Fruit fly (Drosophila melanogaster) whole organism, embryonic: ENCODE results near the gene CG8560.

Source experiments
- Ada2b ChIP-seq: fragments of 200-800 bp; sonication (Bioruptor generic); IDR thresholded peaks from 2 replicates; pipeline ENCODE4 v1.3.6; 2022; ENCODE audit warnings: missing biosample characterization, missing genetic modification characterization
- Adf1 ChIP-seq: fragments of 200-800 bp; sonication (Bioruptor generic); IDR thresholded peaks from 2 replicates; pipeline ENCODE4 v1.3.6; 2022; ENCODE audit warnings: missing biosample characterization, missing genetic modification characterization
- Antp ChIP-seq: fragments of 200-800 bp; sonication (Bioruptor generic); optimal IDR thresholded peaks from 3 replicates; lab custom pipeline; 2016; ENCODE audit warnings: missing biosample characterization, missing genetic modification characterization
- CG11504 ChIP-seq: fragments of 200-800 bp; sonication (Bioruptor generic); optimal IDR thresholded peaks from 3 replicates; lab custom pipeline; 2019; ENCODE audit warnings: missing biosample characterization, mild to moderate bottlenecking, missing genetic modification characterization, moderate library complexity
- CG12071 ChIP-seq: fragments of 200-800 bp; sonication (Bioruptor generic); optimal IDR thresholded peaks from 3 replicates; lab custom pipeline; 2018; ENCODE audit warnings: missing biosample characterization, mild to moderate bottlenecking, missing genetic modification characterization
- CG13894 ChIP-seq: fragments of 200-800 bp; sonication (Bioruptor generic); optimal IDR thresholded peaks from 3 replicates; lab custom pipeline; 2018; ENCODE audit warnings: missing biosample characterization, mild to moderate bottlenecking, missing genetic modification characterization, moderate library complexity
- CG14860 ChIP-seq: fragments of 200-800 bp; sonication (Bioruptor generic); IDR thresholded peaks from 3 replicates; pipeline ENCODE4 v1.3.6; 2022; ENCODE audit warnings: missing biosample characterization, missing genetic modification characterization; ENCODE audit not compliant: partially characterized antibody
- CG15514 ChIP-seq: fragments of 200-800 bp; sonication (Bioruptor generic); optimal IDR thresholded peaks from 3 replicates; lab custom pipeline; 2017; ENCODE audit warnings: missing biosample characterization, missing genetic modification characterization, mild to moderate bottlenecking, moderate library complexity, missing genetic modification reagents
- CG18476 ChIP-seq: fragments of 200-800 bp; sonication (Bioruptor generic); optimal IDR thresholded peaks from 2 replicates; lab custom pipeline; 2016; ENCODE audit warnings: missing biosample characterization, mild to moderate bottlenecking, missing genetic modification characterization
- CG18599 ChIP-seq: fragments of 200-800 bp; sonication (Bioruptor generic); optimal IDR thresholded peaks from 3 replicates; lab custom pipeline; 2017; ENCODE audit warnings: missing biosample characterization, missing genetic modification characterization, mild to moderate bottlenecking, moderate library complexity, missing genetic modification reagents
- CG2199 ChIP-seq: fragments of 200-800 bp; sonication (Bioruptor generic); IDR thresholded peaks from 3 replicates; pipeline ENCODE4 v1.3.6; 2022; ENCODE audit warnings: missing biosample characterization, missing genetic modification characterization
- CG5180 ChIP-seq: fragments of 200-800 bp; sonication (Bioruptor generic); optimal IDR thresholded peaks from 3 replicates; lab custom pipeline; 2017; ENCODE audit warnings: missing biosample characterization, missing genetic modification characterization, mild to moderate bottlenecking, moderate library complexity, missing genetic modification reagents
- CG6683 ChIP-seq: fragments of 200-800 bp; sonication (Bioruptor generic); optimal IDR thresholded peaks from 2 replicates; lab custom pipeline; 2017; ENCODE audit warnings: missing biosample characterization, mild to moderate bottlenecking, missing genetic modification characterization, missing genetic modification reagents
- CG7372 ChIP-seq: fragments of 200-800 bp; sonication (Bioruptor generic); IDR thresholded peaks from 2 replicates; pipeline ENCODE4 v1.3.6; 2022; ENCODE audit warnings: missing biosample characterization, missing genetic modification characterization
- CG8290 ChIP-seq, 3 experiments: fragments of 200-800 bp; sonication (Bioruptor generic); optimal IDR thresholded peaks; 2 replicates each; lab custom pipeline; 2016 to 2019; ENCODE audit warnings: missing biosample characterization in 3 of 3, missing genetic modification characterization in 3 of 3, mild to moderate bottlenecking in 2 of 3, moderate library complexity in 1 of 3
- Camta ChIP-seq: fragments of 200-800 bp; sonication (Bioruptor generic); optimal IDR thresholded peaks from 2 replicates; lab custom pipeline; 2016; ENCODE audit warnings: missing biosample characterization, missing genetic modification characterization
- D19A ChIP-seq: fragments of 200-800 bp; optimal IDR thresholded peaks from 3 replicates; lab custom pipeline; 2019; ENCODE audit warnings: missing biosample characterization, mild to moderate bottlenecking, missing genetic modification characterization, moderate library complexity
- Deaf1 ChIP-seq: fragments of 200-800 bp; optimal IDR thresholded peaks from 3 replicates; lab custom pipeline; 2019; ENCODE audit warnings: missing biosample characterization, mild to moderate bottlenecking, missing genetic modification characterization, moderate library complexity
- Fer1 ChIP-seq: fragments of 200-800 bp; sonication (Bioruptor generic); optimal IDR thresholded peaks from 2 replicates; lab custom pipeline; 2017; ENCODE audit warnings: missing biosample characterization, mild to moderate bottlenecking, missing genetic modification characterization
- MTF-1 ChIP-seq: fragments of 200-800 bp; sonication (Bioruptor generic); optimal IDR thresholded peaks from 2 replicates; lab custom pipeline; 2018; ENCODE audit warnings: missing biosample characterization, mild to moderate bottlenecking, missing genetic modification characterization, borderline replicate concordance
- Meics ChIP-seq: fragments of 200-800 bp; sonication (Bioruptor generic); optimal IDR thresholded peaks from 2 replicates; lab custom pipeline; 2017; ENCODE audit warnings: missing biosample characterization, mild to moderate bottlenecking, missing genetic modification characterization
- Nf-YB ChIP-seq: fragments of 200-800 bp; sonication (Bioruptor generic); optimal IDR thresholded peaks from 3 replicates; lab custom pipeline; 2019; ENCODE audit warnings: missing biosample characterization, mild to moderate bottlenecking, missing genetic modification characterization, moderate library complexity
- Nf-YC ChIP-seq: fragments of 200-800 bp; optimal IDR thresholded peaks from 3 replicates; lab custom pipeline; 2019; ENCODE audit warnings: missing biosample characterization, mild to moderate bottlenecking, missing genetic modification characterization, moderate library complexity
- abd-A ChIP-seq: fragments of 200-800 bp; sonication (Bioruptor generic); optimal IDR thresholded peaks from 3 replicates; lab custom pipeline; 2019; ENCODE audit warnings: missing biosample characterization, mild to moderate bottlenecking, missing genetic modification characterization, moderate library complexity
- cas ChIP-seq: fragments of 200-800 bp; sonication (Bioruptor generic); IDR thresholded peaks from 2 replicates; pipeline ENCODE4 v1.3.6; 2022; ENCODE audit warnings: missing biosample characterization, missing genetic modification characterization
- corto ChIP-seq: fragments of 200-800 bp; sonication (Bioruptor generic); optimal IDR thresholded peaks from 2 replicates; lab custom pipeline; 2016; ENCODE audit warnings: missing biosample characterization, mild to moderate bottlenecking, missing genetic modification characterization, moderate library complexity
- crol ChIP-seq: fragments of 200-800 bp; sonication (Bioruptor generic); IDR thresholded peaks from 2 replicates; pipeline ENCODE4 v1.3.6; 2022; ENCODE audit warnings: missing biosample characterization, missing genetic modification characterization
- ewg ChIP-seq: fragments of 200-800 bp; sonication (Bioruptor generic); optimal IDR thresholded peaks from 3 replicates; lab custom pipeline; 2017; ENCODE audit warnings: mild to moderate bottlenecking, missing biosample characterization, missing genetic modification reagents, missing genetic modification characterization
- fd3F ChIP-seq: fragments of 200-800 bp; sonication (Bioruptor generic); optimal IDR thresholded peaks from 2 replicates; lab custom pipeline; 2018; ENCODE audit warnings: missing biosample characterization, mild to moderate bottlenecking, missing genetic modification characterization, moderate library complexity
- gem ChIP-seq: fragments of 200-800 bp; sonication (Bioruptor generic); optimal IDR thresholded peaks from 2 replicates; lab custom pipeline; 2019; ENCODE audit warnings: missing biosample characterization, mild to moderate bottlenecking, missing genetic modification characterization, moderate library complexity
- ind ChIP-seq: fragments of 200-800 bp; sonication (Bioruptor generic); optimal IDR thresholded peaks from 3 replicates; lab custom pipeline; 2016; ENCODE audit warnings: missing biosample characterization, missing genetic modification characterization
- insv ChIP-seq, 2 experiments: fragments of 200-800 bp; sonication (Bioruptor generic); optimal IDR thresholded peaks; 3 replicates each; lab custom pipeline; 2016 to 2018; ENCODE audit warnings: missing biosample characterization in 2 of 2, missing genetic modification characterization in 2 of 2
- ken ChIP-seq: fragments of 200-800 bp; sonication (Bioruptor generic); IDR thresholded peaks from 3 replicates; pipeline ENCODE4 v1.3.6; 2022; ENCODE audit warnings: missing biosample characterization, missing genetic modification characterization
- mirr ChIP-seq: fragments of 200-800 bp; sonication (Bioruptor generic); optimal IDR thresholded peaks from 3 replicates; lab custom pipeline; 2018; ENCODE audit warnings: missing biosample characterization, mild to moderate bottlenecking, missing genetic modification characterization
- nerfin-1 ChIP-seq: fragments of 200-800 bp; sonication (Bioruptor generic); optimal IDR thresholded peaks from 3 replicates; lab custom pipeline; 2019; ENCODE audit warnings: missing biosample characterization, mild to moderate bottlenecking, missing genetic modification characterization, moderate library complexity
- scrt ChIP-seq: fragments of 200-800 bp; sonication (Bioruptor generic); optimal IDR thresholded peaks from 2 replicates; lab custom pipeline; 2018; ENCODE audit warnings: missing biosample characterization, mild to moderate bottlenecking, missing genetic modification characterization, moderate library complexity
- seq ChIP-seq: fragments of 200-800 bp; sonication (Bioruptor generic); IDR thresholded peaks from 2 replicates; pipeline ENCODE4 v1.3.6; 2022; ENCODE audit warnings: missing biosample characterization, missing genetic modification characterization
- sqz ChIP-seq: fragments of 200-800 bp; sonication (Bioruptor generic); optimal IDR thresholded peaks from 3 replicates; lab custom pipeline; 2018; ENCODE audit warnings: missing biosample characterization, mild to moderate bottlenecking, missing genetic modification characterization
- ssp ChIP-seq: fragments of 200-800 bp; sonication (Bioruptor generic); IDR thresholded peaks from 2 replicates; pipeline ENCODE4 v1.3.6; 2022; ENCODE audit warnings: missing biosample characterization, missing genetic modification characterization

Gene CG8560

dm6 chr3L:7423517-7423916 is 19.5 kb upstream of the CG8560 start, which contains the start of gene CG42458 (continued):
- TF ChIP-seq CG8290 (GFP tag; optimal IDR thresholded peaks at IDR 0.05; lab: Kevin White, UChicago): no peak
- peak in 1 of 2 experiments; percentile 29 for TF ChIP-seq CG8290 (tag; optimal IDR thresholded peaks at IDR 0.05; lab: Kevin White, UChicago)
- TF ChIP-seq Meics (GFP tag; lab: Kevin White, UChicago): no peak
- TF ChIP-seq gem (tag; lab: Kevin White, UChicago): no peak
- peak; percentile 54 for TF ChIP-seq Nf-YB (GFP tag; lab: Kevin White, UChicago)
- peak; percentile 34 for TF ChIP-seq CG18599 (GFP tag; lab: Kevin White, UChicago)
- TF ChIP-seq seq (GFP tag; lab: Robert Waterston, UW): peak; percentile 7; the same call in 1 of the 2 replicates
- peak; percentile 85 for TF ChIP-seq Nf-YC
- TF ChIP-seq CG13894 (tag; lab: Kevin White, UChicago): peak; percentile 84
- no peak for TF ChIP-seq Camta (GFP tag; lab: Kevin White, UChicago)
- no peak for TF ChIP-seq ind (GFP tag; lab: Kevin White, UChicago)
- TF ChIP-seq abd-A (tag; lab: Kevin White, UChicago): peak; percentile 94
- peak; percentile 54 for TF ChIP-seq sqz (GFP tag; lab: Kevin White, UChicago)
- no peak for TF ChIP-seq cas (GFP tag; lab: Robert Waterston, UW)
- TF ChIP-seq nerfin-1 (tag; lab: Kevin White, UChicago): peak; percentile 19
- TF ChIP-seq Fer1 (GFP tag; lab: Kevin White, UChicago): peak; percentile 27
- peak; percentile 6 for TF ChIP-seq scrt (GFP tag; lab: Kevin White, UChicago)

- TF ChIP-seq Nf-YB (GFP tag; lab: Kevin White, UChicago) (peak; percentile 72), CG5180 (no peak), CG2199 (GFP tag; lab: Robert Waterston, UW) (no peak), CG18476 (GFP tag; lab: Kevin White, UChicago) (no peak), MTF-1 (GFP tag; lab: Kevin White, UChicago) (no peak), insv (GFP tag; optimal IDR thresholded peaks at IDR 0.05; lab: Kevin White, UChicago) (no peak), Ada2b (no peak), CG7372 (GFP tag; lab: Robert Waterston, UW) (peak; percentile 69), abd-A (tag; lab: Kevin White, UChicago) (peak; percentile 89), ken (no peak), ewg (GFP tag; lab: Kevin White, UChicago) (peak; percentile 91), ssp (GFP tag; lab: Robert Waterston, UW) (no peak), crol (GFP tag; lab: Robert Waterston, UW) (peak; percentile 95), fd3F (GFP tag; lab: Kevin White, UChicago) (no peak), CG15514 (GFP tag; lab: Kevin White, UChicago) (no peak), CG6683 (GFP tag; lab: Kevin White, UChicago) (no peak), Nf-YC (peak; percentile 90), corto (GFP tag; lab: Kevin White, UChicago) (no peak), Deaf1 (tag; lab: Kevin White, UChicago) (peak; percentile 94), Antp (GFP tag; lab: Kevin White, UChicago) (no peak), mirr (GFP tag; lab: Kevin White, UChicago) (peak; percentile 42), CG12071 (GFP tag; lab: Kevin White, UChicago) (peak; percentile 18), CG14860 (GFP tag; lab: Robert Waterston, UW) (no peak), Adf1 (no peak), D19A (tag; lab: Kevin White, UChicago) (no peak), CG11504 (tag; lab: Kevin White, UChicago) (peak; percentile 99)
These were observed 18.6 kb upstream of the CG8560 start for dm6 chr3L:7422578-7422977.
